Fruit fly (Drosophila melanogaster): Measurements from ENCODE around the gene CG12081.

- TF ChIP-seq CG12768 (GFP tag; optimal IDR thresholded peaks at IDR 0.05) (no peak), CG7101 (tag; optimal IDR thresholded peaks at IDR 0.05) (no peak), tj (GFP tag; optimal IDR thresholded peaks at IDR 0.05) (no peak), pad (GFP tag; optimal IDR thresholded peaks at IDR 0.05) (no peak), CG33017 (tag; optimal IDR thresholded peaks at IDR 0.05) (no peak), CG11617 (GFP tag; optimal IDR thresholded peaks at IDR 0.05) (no peak), CG7045 (GFP tag; optimal IDR thresholded peaks at IDR 0.05) (no peak), Crg-1 (GFP tag; optimal IDR thresholded peaks at IDR 0.05) (no peak), kay (GFP tag; ENCODE audit: borderline replicate concordance) (no peak), Mnt (GFP tag; optimal IDR thresholded peaks at IDR 0.05) (no peak), CG5204 (GFP tag; optimal IDR thresholded peaks at IDR 0.05) (no peak), cnc (optimal IDR thresholded peaks at IDR 0.05) (no peak), bab1 (GFP tag; optimal IDR thresholded peaks at IDR 0.05) (no peak), CG1620 (GFP tag; optimal IDR thresholded peaks at IDR 0.05) (no peak)
These were observed 47.7 kb downstream of the CG12081 start for dm6 chrX:8636114-8636929.
